Worm (Caenorhabditis elegans): ENCODE data around the gene ced-9.

ce11 chrIII:10314234-10314633, 20.7 kb upstream of the ced-9 start:
- TF ChIP-seq snpc-4 (tag; optimal IDR thresholded peaks at IDR 0.05): no peak
- TF ChIP-seq lin-13 (tag; optimal IDR thresholded peaks at IDR 0.05): no peak
- TF ChIP-seq unc-62 (GFP tag; optimal IDR thresholded peaks at IDR 0.05): no peak
- no peak for TF ChIP-seq blmp-1 (tag; optimal IDR thresholded peaks at IDR 0.05)
- TF ChIP-seq lin-32 (GFP tag; optimal IDR thresholded peaks at IDR 0.05): no peak
- no peak for TF ChIP-seq mls-2 (tag; optimal IDR thresholded peaks at IDR 0.05)
- no peak for TF ChIP-seq ztf-11 (tag; optimal IDR thresholded peaks at IDR 0.05)
- no peak for TF ChIP-seq elt-3 (tag; optimal IDR thresholded peaks at IDR 0.05)
- no peak for TF ChIP-seq nhr-28 (tag; optimal IDR thresholded peaks at IDR 0.05)
